Worm (Caenorhabditis elegans): ENCODE measurements around the gene stip-1.

DNA sequence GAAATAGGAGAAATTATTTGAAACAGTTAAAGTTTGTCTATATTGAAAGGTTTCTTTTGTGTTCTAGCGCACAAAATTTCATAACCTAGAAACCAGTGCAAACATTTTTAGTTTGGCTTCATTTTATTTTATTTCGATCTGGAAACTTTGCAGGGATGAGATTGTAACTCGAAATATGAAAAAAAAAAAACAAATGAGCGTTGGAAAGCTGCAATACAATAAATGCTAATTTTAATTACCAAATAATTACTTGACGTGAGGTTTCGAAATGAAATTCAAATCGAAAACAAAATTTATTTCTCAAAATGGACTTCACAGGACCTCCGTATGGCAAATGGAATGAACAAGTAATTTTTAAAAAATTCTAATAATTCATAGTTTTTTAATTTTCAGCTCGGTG lies 32.8 kb downstream of the stip-1 start, which contains the start of gene M02G9.4:
- TF ChIP-seq skn-1 (tag; optimal IDR thresholded peaks at IDR 0.05) = no peak
- TF ChIP-seq lin-13 (GFP tag; optimal IDR thresholded peaks at IDR 0.05) = no peak
- no peak for TF ChIP-seq ZK337.2 (GFP tag; IDR thresholded peaks at IDR 0.05)
- TF ChIP-seq nhr-77 (tag; optimal IDR thresholded peaks at IDR 0.05) = no peak

All from whole organism, L4 larva.